Fruit fly (Drosophila melanogaster): ENCODE results near the gene CG15198.

Gene CG15198

DNA sequence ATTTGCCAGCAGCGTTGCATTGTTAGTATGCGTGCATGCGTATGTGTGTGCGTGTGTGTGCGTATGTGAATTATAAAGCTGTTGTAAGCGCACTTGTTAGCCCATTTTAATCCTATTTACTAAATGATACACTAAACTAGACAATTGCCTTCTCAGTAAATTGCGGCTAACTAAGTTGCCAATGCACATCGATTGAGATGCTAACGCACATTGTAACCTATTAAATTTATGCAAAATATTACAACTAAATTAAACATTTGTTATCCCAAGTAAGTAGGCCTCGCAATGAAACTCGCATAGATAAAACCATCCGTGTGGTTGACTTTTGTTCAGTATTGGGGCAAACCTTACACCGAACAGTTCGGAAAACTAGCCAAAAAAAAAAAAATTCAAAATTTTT lies at the start of gene CG15198:
Gene CG15198, plus strand, starts transcription at position 301 of the 400 bp plus-strand sequence.
- TF ChIP-seq CG7045 (GFP tag; optimal IDR thresholded peaks at IDR 0.05) (no peak), Mnt (GFP tag; optimal IDR thresholded peaks at IDR 0.05) (no peak), Clk (GFP tag; optimal IDR thresholded peaks at IDR 0.05) (no peak), CG12768 (GFP tag; optimal IDR thresholded peaks at IDR 0.05) (no peak), CG1620 (GFP tag; optimal IDR thresholded peaks at IDR 0.05) (no peak), ovo (GFP tag; optimal IDR thresholded peaks at IDR 0.05) (no peak), kay (GFP tag; ENCODE audit: borderline replicate concordance) (no peak), cnc (optimal IDR thresholded peaks at IDR 0.05) (no peak), Hr96 (GFP tag; optimal IDR thresholded peaks at IDR 0.05) (no peak), Crg-1 (GFP tag; optimal IDR thresholded peaks at IDR 0.05) (no peak), CG11617 (GFP tag; optimal IDR thresholded peaks at IDR 0.05) (no peak), toe (GFP tag; optimal IDR thresholded peaks at IDR 0.05) (no peak), CG14711 (tag; optimal IDR thresholded peaks at IDR 0.05) (no peak), tj (GFP tag; optimal IDR thresholded peaks at IDR 0.05) (no peak), pad (GFP tag; optimal IDR thresholded peaks at IDR 0.05) (no peak), CG5204 (GFP tag; optimal IDR thresholded peaks at IDR 0.05) (no peak), CG7101 (tag; optimal IDR thresholded peaks at IDR 0.05) (no peak), CG33017 (tag; optimal IDR thresholded peaks at IDR 0.05) (no peak)

DNA sequence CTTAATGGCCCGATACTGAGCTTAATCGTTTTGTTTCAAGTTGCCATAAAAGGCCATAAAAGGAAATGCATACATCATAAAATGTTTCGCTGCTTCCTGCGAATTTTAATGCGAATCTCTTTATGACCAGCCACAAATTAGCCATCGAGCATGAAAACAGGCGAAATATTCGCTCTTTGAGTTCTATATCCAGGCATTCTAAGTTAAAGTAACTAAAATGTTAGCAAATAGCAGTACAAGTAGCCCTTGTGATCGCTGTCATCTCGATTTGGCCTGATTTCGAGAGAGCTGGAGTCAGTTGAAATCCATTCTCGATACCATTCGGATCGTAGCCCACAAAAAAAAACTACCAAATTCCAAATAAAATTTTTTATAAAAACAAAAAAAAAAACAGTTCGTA lies 46.1 kb upstream of the CG15198 start, which contains the start of gene CG11106:
Gene CG11106, plus strand, starts transcription at position 301 of the 400 bp plus-strand sequence.
- no peak for TF ChIP-seq CG11617 (GFP tag; optimal IDR thresholded peaks at IDR 0.05)

DNA sequence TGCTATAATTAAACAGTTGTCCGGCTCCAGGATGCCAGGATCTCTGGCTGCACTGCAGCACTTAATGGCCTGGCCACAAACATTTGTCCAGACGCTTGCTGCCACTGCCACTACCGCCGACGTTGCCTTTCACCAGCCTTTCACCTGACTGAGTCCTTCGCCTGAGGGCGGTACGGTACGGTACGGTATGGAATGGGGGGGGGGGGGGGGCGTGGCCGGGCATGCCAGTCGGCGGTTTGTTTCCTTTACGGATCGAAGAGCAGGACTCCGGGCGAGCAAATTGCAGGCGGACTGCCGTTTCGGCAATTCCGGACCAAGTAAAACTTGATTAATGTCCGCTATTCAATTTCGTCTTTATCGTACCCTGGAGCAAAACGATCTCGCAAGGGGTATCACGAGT lies 44.9 kb upstream of the CG15198 start:
- TF ChIP-seq pad (GFP tag; optimal IDR thresholded peaks at IDR 0.05) (no peak), CG5204 (GFP tag; optimal IDR thresholded peaks at IDR 0.05) (no peak), CG11617 (GFP tag; optimal IDR thresholded peaks at IDR 0.05) (no peak), toe (GFP tag; optimal IDR thresholded peaks at IDR 0.05) (no peak), bab1 (GFP tag; optimal IDR thresholded peaks at IDR 0.05) (no peak), Hr96 (GFP tag; optimal IDR thresholded peaks at IDR 0.05) (no peak), tj (GFP tag; optimal IDR thresholded peaks at IDR 0.05) (no peak)

DNA sequence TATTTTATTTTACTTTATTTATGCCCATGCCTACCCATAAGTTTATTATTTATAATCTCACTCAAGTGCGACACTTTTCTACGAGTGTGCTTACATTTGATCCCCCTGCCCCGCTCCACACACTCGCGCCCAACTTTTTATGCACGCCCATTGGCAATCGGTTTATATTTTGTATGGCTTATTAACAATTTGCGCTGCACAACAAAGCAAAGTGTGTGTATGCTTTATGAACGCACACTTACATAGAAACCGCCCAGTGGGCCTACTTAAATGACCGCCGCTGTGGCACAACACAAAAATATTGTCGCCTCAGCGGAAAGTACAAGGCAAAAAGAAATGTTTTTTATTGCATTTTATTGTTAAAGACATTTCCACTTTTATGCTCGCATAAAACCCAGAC lies 35.5 kb downstream of the CG15198 start:
- TF ChIP-seq Clk (GFP tag; optimal IDR thresholded peaks at IDR 0.05): no peak
- TF ChIP-seq kay (GFP tag; ENCODE audit: borderline replicate concordance): no peak
- no peak for TF ChIP-seq bab1 (GFP tag; optimal IDR thresholded peaks at IDR 0.05)
- TF ChIP-seq toe (GFP tag; optimal IDR thresholded peaks at IDR 0.05): no peak
- no peak for TF ChIP-seq CG33017 (tag; optimal IDR thresholded peaks at IDR 0.05)
- no peak for TF ChIP-seq CG1620 (GFP tag; optimal IDR thresholded peaks at IDR 0.05)
- TF ChIP-seq CG12768 (GFP tag; optimal IDR thresholded peaks at IDR 0.05): no peak

DNA sequence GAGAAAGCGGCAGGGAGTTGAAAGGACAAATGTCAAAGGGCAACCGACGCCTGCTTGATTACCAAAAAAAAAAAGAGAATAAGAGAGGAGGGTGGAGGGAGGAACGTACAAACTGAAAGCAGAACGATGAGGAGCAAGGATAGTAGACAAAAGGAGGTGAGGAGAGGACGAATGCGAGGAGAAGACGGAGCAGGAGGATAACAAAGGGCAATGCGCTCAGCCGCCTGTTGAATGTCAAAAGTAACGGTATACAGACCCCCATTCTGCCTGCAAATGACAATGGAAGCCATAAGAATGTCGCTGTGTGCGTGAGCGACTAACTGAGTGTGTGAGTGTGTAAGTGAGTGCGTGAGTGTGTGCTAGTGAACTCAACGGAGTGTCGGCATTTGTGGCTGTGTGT lies 37.0 kb downstream of the CG15198 start:
- TF ChIP-seq CG5204 (GFP tag; optimal IDR thresholded peaks at IDR 0.05) (no peak), toe (GFP tag; optimal IDR thresholded peaks at IDR 0.05) (no peak), Mnt (GFP tag; optimal IDR thresholded peaks at IDR 0.05) (no peak), kay (GFP tag; ENCODE audit: borderline replicate concordance) (no peak), CG11617 (GFP tag; optimal IDR thresholded peaks at IDR 0.05) (no peak), CG7045 (GFP tag; optimal IDR thresholded peaks at IDR 0.05) (no peak), CG7101 (tag; optimal IDR thresholded peaks at IDR 0.05) (no peak), ovo (GFP tag; optimal IDR thresholded peaks at IDR 0.05) (no peak), bab1 (GFP tag; optimal IDR thresholded peaks at IDR 0.05) (no peak), Hr96 (GFP tag; optimal IDR thresholded peaks at IDR 0.05) (no peak), CG1620 (GFP tag; optimal IDR thresholded peaks at IDR 0.05) (no peak), CG12768 (GFP tag; optimal IDR thresholded peaks at IDR 0.05) (no peak)

DNA sequence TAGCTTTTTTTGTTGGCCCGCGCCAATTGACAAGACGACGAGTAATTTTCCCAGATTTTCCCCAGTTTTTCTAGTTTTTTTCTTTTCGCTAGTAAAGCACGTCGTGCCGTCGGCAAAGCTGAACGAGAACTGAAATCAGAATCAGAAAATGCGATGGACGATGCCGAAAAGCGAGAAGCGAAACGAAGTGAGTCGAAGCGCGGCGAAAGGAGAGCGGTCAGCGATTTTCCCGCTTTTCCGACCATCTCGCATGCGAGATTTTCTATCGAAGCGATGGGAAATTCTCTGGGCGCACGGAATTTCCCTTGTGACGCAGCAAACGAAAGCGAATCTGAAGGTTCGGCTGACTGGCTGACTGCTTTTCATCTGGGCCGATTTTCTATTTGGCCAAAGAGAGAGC lies 45.5 kb downstream of the CG15198 start:
- TF ChIP-seq Crg-1 (GFP tag; optimal IDR thresholded peaks at IDR 0.05) (no peak), Mnt (GFP tag; optimal IDR thresholded peaks at IDR 0.05) (no peak), cic (GFP tag; optimal IDR thresholded peaks at IDR 0.05) (no peak), ovo (GFP tag; optimal IDR thresholded peaks at IDR 0.05) (no peak), tj (GFP tag; optimal IDR thresholded peaks at IDR 0.05) (no peak), CG14711 (tag; optimal IDR thresholded peaks at IDR 0.05) (no peak)

DNA sequence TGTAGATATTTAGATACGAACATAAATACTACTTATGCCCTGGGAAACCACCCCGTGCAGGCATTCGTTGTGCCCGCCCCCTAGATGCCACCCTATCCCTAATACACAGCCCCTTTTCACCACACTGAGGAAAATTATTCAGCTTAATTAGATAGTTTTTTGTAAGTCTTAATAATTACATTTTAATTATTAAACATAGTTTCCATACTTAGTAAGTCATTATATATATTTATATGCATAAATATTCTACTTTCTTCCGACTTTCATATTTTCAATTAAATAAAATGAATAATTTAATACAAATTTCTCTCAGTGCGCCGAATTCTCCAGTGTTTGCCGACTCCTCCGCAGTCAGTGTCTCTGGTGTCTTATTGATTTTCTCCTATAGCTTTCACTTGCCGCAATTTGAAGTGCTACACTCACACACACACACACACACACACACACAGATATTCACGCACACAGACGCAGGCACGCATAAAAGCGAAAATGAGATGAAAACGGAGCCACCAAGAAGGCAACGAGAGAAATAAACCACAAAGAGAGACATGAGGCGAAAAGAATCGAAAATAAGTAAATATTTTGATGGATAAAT lies 47.5 kb downstream of the CG15198 start:
- no peak for TF ChIP-seq Mnt (GFP tag; optimal IDR thresholded peaks at IDR 0.05)
- TF ChIP-seq tj (GFP tag; optimal IDR thresholded peaks at IDR 0.05): no peak
- TF ChIP-seq CG33017 (tag; optimal IDR thresholded peaks at IDR 0.05): no peak
- TF ChIP-seq cic (GFP tag; optimal IDR thresholded peaks at IDR 0.05): no peak
- TF ChIP-seq kay (GFP tag; ENCODE audit: borderline replicate concordance): no peak
- TF ChIP-seq ovo (GFP tag; optimal IDR thresholded peaks at IDR 0.05): no peak
- TF ChIP-seq CG7101 (tag; optimal IDR thresholded peaks at IDR 0.05): no peak
- TF ChIP-seq cnc (optimal IDR thresholded peaks at IDR 0.05): no peak
- no peak for TF ChIP-seq bab1 (GFP tag; optimal IDR thresholded peaks at IDR 0.05)
- no peak for TF ChIP-seq Crg-1 (GFP tag; optimal IDR thresholded peaks at IDR 0.05)
- no peak for TF ChIP-seq pad (GFP tag; optimal IDR thresholded peaks at IDR 0.05)
- TF ChIP-seq toe (GFP tag; optimal IDR thresholded peaks at IDR 0.05): no peak
- TF ChIP-seq Clk (GFP tag; optimal IDR thresholded peaks at IDR 0.05): no peak
